Fruit fly (Drosophila melanogaster) whole organism, embryonic: ENCODE data around the gene RhoGAP5A.

Experiments
- Ada2b ChIP-seq: fragments of 200-800 bp; sonication (Bioruptor generic); IDR thresholded peaks from 2 replicates; pipeline ENCODE4 v1.3.6; 2022; ENCODE audit warnings: missing biosample characterization, missing genetic modification characterization
- Blimp-1 ChIP-seq: fragments of 200-800 bp; sonication (Bioruptor generic); optimal IDR thresholded peaks from 3 replicates; lab custom pipeline; 2018; ENCODE audit warnings: missing biosample characterization, missing genetic modification characterization, mild to moderate bottlenecking, moderate library complexity, missing genetic modification reagents
- C15 ChIP-seq: fragments of 200-800 bp; sonication (Bioruptor generic); IDR thresholded peaks from 3 replicates; pipeline ENCODE4 v1.3.6; 2022; ENCODE audit warnings: missing biosample characterization, missing genetic modification characterization
- CG10321 ChIP-seq: fragments of 200-800 bp; sonication (Bioruptor generic); IDR thresholded peaks from 2 replicates; pipeline ENCODE4 v1.3.6; 2022; ENCODE audit warnings: missing biosample characterization, missing genetic modification characterization
- CG10462 ChIP-seq: fragments of 200-800 bp; sonication (Bioruptor generic); optimal IDR thresholded peaks from 2 replicates; lab custom pipeline; 2016; ENCODE audit warnings: missing biosample characterization, missing genetic modification characterization
- CG10543 ChIP-seq: fragments of 200-800 bp; sonication (Bioruptor generic); optimal IDR thresholded peaks from 3 replicates; lab custom pipeline; 2017; ENCODE audit warnings: missing biosample characterization, mild to moderate bottlenecking, missing genetic modification characterization, moderate library complexity
- CG10654 ChIP-seq: fragments of 200-800 bp; sonication (Bioruptor generic); optimal IDR thresholded peaks from 2 replicates; lab custom pipeline; 2016; ENCODE audit warnings: missing biosample characterization, missing genetic modification characterization
- CG11093 ChIP-seq: fragments of 200-800 bp; sonication (Bioruptor generic); IDR thresholded peaks from 3 replicates; pipeline ENCODE4 v1.3.6; 2022; ENCODE audit warnings: missing biosample characterization, missing genetic modification characterization
- CG11695 ChIP-seq: fragments of 200-800 bp; sonication (Bioruptor generic); IDR thresholded peaks from 3 replicates; pipeline ENCODE4 v1.3.6; 2022; ENCODE audit warnings: missing biosample characterization, missing genetic modification characterization
- CG13894 ChIP-seq: fragments of 200-800 bp; sonication (Bioruptor generic); optimal IDR thresholded peaks from 3 replicates; lab custom pipeline; 2018; ENCODE audit warnings: missing biosample characterization, mild to moderate bottlenecking, missing genetic modification characterization, moderate library complexity
- CG1792 ChIP-seq: fragments of 200-800 bp; sonication (Bioruptor generic); optimal IDR thresholded peaks from 2 replicates; lab custom pipeline; 2016; ENCODE audit warnings: missing biosample characterization, missing genetic modification characterization
- CG18262 ChIP-seq: fragments of 200-800 bp; optimal IDR thresholded peaks from 3 replicates; lab custom pipeline; 2019; ENCODE audit warnings: missing biosample characterization, mild to moderate bottlenecking, missing genetic modification characterization, moderate library complexity
- CG2116 ChIP-seq: fragments of 200-800 bp; sonication (Bioruptor generic); optimal IDR thresholded peaks from 3 replicates; lab custom pipeline; 2018; ENCODE audit warnings: missing biosample characterization, mild to moderate bottlenecking, missing genetic modification characterization
- CG2120 ChIP-seq: fragments of 200-800 bp; sonication (Bioruptor generic); optimal IDR thresholded peaks from 3 replicates; lab custom pipeline; 2016; ENCODE audit warnings: missing biosample characterization, missing genetic modification characterization
- CG2889 ChIP-seq: fragments of 200-800 bp; sonication (Bioruptor generic); IDR thresholded peaks from 3 replicates; pipeline ENCODE4 v1.3.6; 2022; ENCODE audit warnings: missing biosample characterization, missing genetic modification characterization
- CG4328 ChIP-seq: fragments of 200-800 bp; sonication (Bioruptor generic); optimal IDR thresholded peaks from 3 replicates; lab custom pipeline; 2017; ENCODE audit warnings: missing biosample characterization, missing genetic modification reagents, missing genetic modification characterization
- CG4424 ChIP-seq: fragments of 200-800 bp; sonication (Bioruptor generic); optimal IDR thresholded peaks from 3 replicates; lab custom pipeline; 2016; ENCODE audit warnings: missing biosample characterization, missing genetic modification characterization
- CG6689 ChIP-seq: fragments of 200-800 bp; sonication (Bioruptor generic); IDR thresholded peaks from 2 replicates; pipeline ENCODE4 v1.3.6; 2022; ENCODE audit warnings: missing biosample characterization, missing genetic modification characterization
- CG6813 ChIP-seq: fragments of 200-800 bp; sonication (Bioruptor generic); optimal IDR thresholded peaks from 2 replicates; lab custom pipeline; 2017; ENCODE audit warnings: missing biosample characterization, missing genetic modification characterization, mild to moderate bottlenecking, moderate library complexity, missing genetic modification reagents
- CG7786 ChIP-seq: fragments of 200-800 bp; sonication (Bioruptor generic); optimal IDR thresholded peaks from 2 replicates; lab custom pipeline; 2016; ENCODE audit warnings: missing biosample characterization, missing genetic modification characterization
- CG8281 ChIP-seq: fragments of 200-800 bp; sonication (Bioruptor generic); optimal IDR thresholded peaks from 2 replicates; lab custom pipeline; 2018; ENCODE audit warnings: missing biosample characterization, mild to moderate bottlenecking, missing genetic modification characterization, moderate library complexity
- CG9437 ChIP-seq: fragments of 200-800 bp; sonication (Bioruptor generic); optimal IDR thresholded peaks from 2 replicates; lab custom pipeline; 2018; ENCODE audit warnings: missing biosample characterization, mild to moderate bottlenecking, missing genetic modification characterization
- CHES-1-like ChIP-seq: fragments of 200-800 bp; sonication (Bioruptor generic); optimal IDR thresholded peaks from 2 replicates; lab custom pipeline; 2016; ENCODE audit warnings: missing biosample characterization, missing genetic modification characterization
- Ets65A ChIP-seq: fragments of 200-800 bp; sonication (Bioruptor generic); peaks from one replicate; lab custom pipeline; 2016; ENCODE audit warnings: missing biosample characterization, missing genetic modification characterization
- Gug ChIP-seq: fragments of 200-800 bp; sonication (Bioruptor generic); IDR thresholded peaks from 4 replicates; pipeline ENCODE4 v1.3.6; 2022; ENCODE audit warnings: missing biosample characterization, missing genetic modification characterization
- HHEX ChIP-seq: fragments of 200-800 bp; sonication (Bioruptor generic); optimal IDR thresholded peaks from 3 replicates; lab custom pipeline; 2017; ENCODE audit warnings: missing biosample characterization, mild to moderate bottlenecking, missing genetic modification characterization, missing genetic modification reagents
- HLH3B ChIP-seq: fragments of 200-800 bp; sonication (Bioruptor generic); IDR thresholded peaks from 2 replicates; pipeline ENCODE4 v1.3.6; 2022; ENCODE audit warnings: missing biosample characterization, missing genetic modification characterization
- HmgD ChIP-seq: fragments of 200-800 bp; sonication (Bioruptor generic); optimal IDR thresholded peaks from 3 replicates; lab custom pipeline; 2016; ENCODE audit warnings: missing biosample characterization, missing genetic modification characterization
- HmgZ ChIP-seq: fragments of 200-800 bp; sonication (Bioruptor generic); optimal IDR thresholded peaks from 2 replicates; lab custom pipeline; 2018; ENCODE audit warnings: missing biosample characterization, mild to moderate bottlenecking, missing genetic modification characterization
- Hsf ChIP-seq: fragments of 200-800 bp; sonication (Bioruptor generic); optimal IDR thresholded peaks from 3 replicates; lab custom pipeline; 2016; ENCODE audit warnings: missing biosample characterization, missing genetic modification characterization
- Six4 ChIP-seq: fragments of 200-800 bp; sonication (Bioruptor generic); optimal IDR thresholded peaks from 2 replicates; lab custom pipeline; 2016; ENCODE audit warnings: missing biosample characterization, missing genetic modification characterization
- YL-1 ChIP-seq: fragments of 200-800 bp; sonication (Bioruptor generic); optimal IDR thresholded peaks from 3 replicates; lab custom pipeline; 2017; ENCODE audit warnings: missing biosample characterization, mild to moderate bottlenecking, missing genetic modification characterization
- abd-A ChIP-seq: fragments of 200-800 bp; sonication (Bioruptor generic); optimal IDR thresholded peaks from 3 replicates; lab custom pipeline; 2019; ENCODE audit warnings: missing biosample characterization, mild to moderate bottlenecking, missing genetic modification characterization, moderate library complexity
- amos ChIP-seq: fragments of 200-800 bp; sonication (Bioruptor generic); IDR thresholded peaks from 2 replicates; pipeline ENCODE4 v1.3.6; 2022; ENCODE audit warnings: missing biosample characterization, missing genetic modification characterization; ENCODE audit not compliant: partially characterized antibody
- chinmo ChIP-seq: fragments of 200-800 bp; sonication (Bioruptor generic); IDR thresholded peaks from 4 replicates; pipeline ENCODE4 v1.3.6; 2022; ENCODE audit warnings: missing biosample characterization, missing genetic modification characterization; ENCODE audit not compliant: partially characterized antibody
- emc ChIP-seq: fragments of 200-800 bp; sonication (Bioruptor generic); optimal IDR thresholded peaks from 2 replicates; lab custom pipeline; 2016; ENCODE audit warnings: missing biosample characterization, missing genetic modification characterization
- fd96Cb ChIP-seq: fragments of 200-800 bp; sonication (Bioruptor generic); optimal IDR thresholded peaks from 2 replicates; lab custom pipeline; 2018; ENCODE audit warnings: missing biosample characterization, mild to moderate bottlenecking, missing genetic modification characterization, moderate library complexity
- gfzf ChIP-seq: fragments of 200-800 bp; sonication (Bioruptor generic); optimal IDR thresholded peaks from 2 replicates; lab custom pipeline; 2016; ENCODE audit warnings: missing biosample characterization, mild to moderate bottlenecking, missing genetic modification characterization, moderate library complexity
- gro ChIP-seq: fragments of 200-800 bp; sonication (Bioruptor generic); optimal IDR thresholded peaks from 2 replicates; lab custom pipeline; 2016; ENCODE audit warnings: missing biosample characterization, missing genetic modification characterization
- insv ChIP-seq, 2 experiments: fragments of 200-800 bp; sonication (Bioruptor generic); optimal IDR thresholded peaks; 3 replicates each; lab custom pipeline; 2016 to 2018; ENCODE audit warnings: missing biosample characterization in 2 of 2, missing genetic modification characterization in 2 of 2
- jumu ChIP-seq: fragments of 200-800 bp; sonication (Bioruptor generic); optimal IDR thresholded peaks from 3 replicates; lab custom pipeline; 2016; ENCODE audit warnings: missing biosample characterization, missing genetic modification characterization
- klu ChIP-seq: fragments of 200-800 bp; sonication (Bioruptor generic); IDR thresholded peaks from 2 replicates; pipeline ENCODE4 v1.3.6; 2022; ENCODE audit warnings: missing biosample characterization, missing genetic modification characterization
- luna ChIP-seq: fragments of 200-800 bp; sonication (Bioruptor generic); optimal IDR thresholded peaks from 2 replicates; lab custom pipeline; 2016; ENCODE audit warnings: missing biosample characterization, missing genetic modification characterization
- mld ChIP-seq: fragments of 200-800 bp; sonication (Bioruptor generic); IDR thresholded peaks from 3 replicates; pipeline ENCODE4 v1.3.6; 2022; ENCODE audit warnings: missing biosample characterization, missing genetic modification characterization; ENCODE audit not compliant: partially characterized antibody
- pum ChIP-seq: fragments of 200-800 bp; sonication (Bioruptor generic); optimal IDR thresholded peaks from 2 replicates; lab custom pipeline; 2016; ENCODE audit warnings: missing biosample characterization, missing genetic modification characterization
- ranshi ChIP-seq: fragments of 200-800 bp; sonication (Bioruptor generic); IDR thresholded peaks from 2 replicates; pipeline ENCODE4 v1.3.6; 2022; ENCODE audit warnings: missing biosample characterization, missing genetic modification characterization
- row ChIP-seq: fragments of 200-800 bp; sonication (Bioruptor generic); IDR thresholded peaks from 3 replicates; pipeline ENCODE4 v1.3.6; 2022; ENCODE audit warnings: missing biosample characterization, missing genetic modification characterization
- sna ChIP-seq: fragments of 200-800 bp; sonication (Bioruptor generic); IDR thresholded peaks from 2 replicates; pipeline ENCODE4 v1.3.6; 2022; ENCODE audit warnings: missing biosample characterization, missing genetic modification characterization; ENCODE audit not compliant: partially characterized antibody
- so ChIP-seq: fragments of 200-800 bp; sonication (Bioruptor generic); IDR thresholded peaks from 3 replicates; pipeline ENCODE4 v1.3.6; 2022; ENCODE audit warnings: missing biosample characterization, missing genetic modification characterization
- tna ChIP-seq: fragments of 200-800 bp; sonication (Bioruptor generic); IDR thresholded peaks from 2 replicates; pipeline ENCODE4 v1.3.6; 2022; ENCODE audit warnings: missing biosample characterization, missing genetic modification characterization; ENCODE audit not compliant: partially characterized antibody

Gene RhoGAP5A

dm6 chrX:5648437-5648959, 29.9 kb upstream of the RhoGAP5A start, which contains the start of gene OtopLa:
OtopLa (minus strand) TSS chrX:5648487.
- TF ChIP-seq CG4328 (GFP tag; lab: Kevin White, UChicago) (peak; percentile 26), mld (GFP tag; lab: Robert Waterston, UW) (no peak), HmgD (GFP tag; lab: Kevin White, UChicago) (peak; percentile 33), CG10654 (GFP tag; lab: Kevin White, UChicago) (peak; percentile 73), Six4 (peak; percentile 75), HmgZ (peak; percentile 70), CG2116 (GFP tag; lab: Kevin White, UChicago) (peak; percentile 27), CG2889 (GFP tag; lab: Robert Waterston, UW) (peak; percentile 68; the same call in 2 of the 3 replicates), CG6813 (GFP tag; lab: Kevin White, UChicago) (peak; percentile 80), tna (GFP tag; lab: Robert Waterston, UW) (no peak), pum (GFP tag; lab: Kevin White, UChicago) (peak; percentile 83), CG8281 (tag; lab: Kevin White, UChicago) (peak; percentile 59), ranshi (peak; percentile 85), CG18262 (tag; lab: Kevin White, UChicago) (peak; percentile 79), CG4424 (peak; percentile 84), emc (GFP tag; lab: Kevin White, UChicago) (peak; percentile 18), C15 (GFP tag; lab: Robert Waterston, UW) (no peak), insv (GFP tag; optimal IDR thresholded peaks at IDR 0.05; lab: Kevin White, UChicago) (no peak), CG10321 (GFP tag; lab: Robert Waterston, UW) (peak; percentile 52; the same call in 1 of the 2 replicates), CHES-1-like (GFP tag; lab: Kevin White, UChicago) (peak; percentile 60), sna (GFP tag; lab: Robert Waterston, UW) (no peak), chinmo (GFP tag; lab: Robert Waterston, UW) (0 out of 4 replicates have a peak, but pooled peaks have one; percentile 9), CG2120 (GFP tag; lab: Kevin White, UChicago) (peak; percentile 77), HHEX (peak; percentile 73), so (GFP tag; lab: Robert Waterston, UW) (peak; percentile 90), Hsf (GFP tag; lab: Kevin White, UChicago) (peak; percentile 82), row (peak; percentile 84), Ada2b (GFP tag; lab: Robert Waterston, UW) (peak; percentile 88), HLH3B (GFP tag; lab: Robert Waterston, UW) (peak; percentile 90), CG6689 (GFP tag; lab: Robert Waterston, UW) (peak; percentile 89), YL-1 (GFP tag; lab: Kevin White, UChicago) (peak; percentile 7), gro (GFP tag; lab: Kevin White, UChicago) (peak; percentile 78), klu (GFP tag; lab: Robert Waterston, UW) (peak; percentile 65), CG10543 (GFP tag; lab: Kevin White, UChicago) (peak; percentile 43), jumu (GFP tag; lab: Kevin White, UChicago) (peak; percentile 80), CG7786 (GFP tag; lab: Kevin White, UChicago) (peak; percentile 72), fd96Cb (tag; lab: Kevin White, UChicago) (peak; percentile 79), CG1792 (GFP tag; lab: Kevin White, UChicago) (peak; percentile 60), CG11695 (GFP tag; lab: Robert Waterston, UW) (peak; percentile 79), amos (no peak), CG10462 (GFP tag; lab: Kevin White, UChicago) (peak; percentile 63), Gug (GFP tag; lab: Robert Waterston, UW) (peak; percentile 70; the same call in 3 of the 4 replicates), CG9437 (GFP tag; lab: Kevin White, UChicago) (peak; percentile 73), luna (GFP tag; lab: Kevin White, UChicago) (peak; percentile 0), CG11093 (GFP tag; lab: Robert Waterston, UW) (peak; percentile 76), Ets65A (GFP tag; lab: Kevin White, UChicago) (peak; percentile 97), gfzf (no peak), CG13894 (tag; lab: Kevin White, UChicago) (peak; percentile 54), Blimp-1 (peak; percentile 85), abd-A (tag; lab: Kevin White, UChicago) (no peak)
